Worm (Caenorhabditis elegans): ENCODE measurements around the gene F15E6.5.

Gene F15E6.5

DNA sequence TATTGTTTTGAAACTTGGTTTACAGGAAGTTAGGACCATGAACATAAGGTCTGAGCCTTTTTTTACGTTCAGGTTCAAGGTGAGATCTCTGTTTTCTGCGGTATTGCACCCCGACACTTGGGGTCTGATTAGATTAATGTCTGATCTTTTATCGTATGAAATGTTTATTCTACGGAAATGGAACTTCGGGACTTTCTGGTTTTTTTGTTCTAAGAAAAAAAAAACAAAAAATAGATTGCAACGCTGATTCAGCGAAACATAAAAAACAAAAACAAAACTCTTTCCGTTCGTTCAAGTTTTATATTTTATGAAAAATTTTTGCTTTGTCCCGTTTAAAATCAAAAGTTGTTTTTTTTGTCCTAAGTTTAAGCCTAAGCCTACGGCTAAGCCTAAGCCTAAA lies 24.1 kb upstream of the F15E6.5 start, which contains the start of gene F36A4.5:
Gene F36A4.5, plus strand, starts transcription at position 301 of the 400 bp plus-strand sequence.
- TF ChIP-seq klf-2 (GFP tag; conservative IDR thresholded peaks at IDR 0.05) (no peak), ztf-29 (GFP tag; IDR thresholded peaks at IDR 0.05) (no peak), med-1 (GFP tag; optimal IDR thresholded peaks at IDR 0.05; ENCODE audit: insufficient read depth) (no peak), tab-1 (GFP tag; IDR thresholded peaks at IDR 0.05) (no peak), flt-1 (GFP tag; IDR thresholded peaks at IDR 0.05) (no peak), ref-1 (GFP tag; conservative IDR thresholded peaks at IDR 0.05) (no peak)

- TF ChIP-seq ztf-23 (GFP tag; IDR thresholded peaks at IDR 0.05) (no peak), med-1 (GFP tag; optimal IDR thresholded peaks at IDR 0.05; ENCODE audit: insufficient read depth) (no peak), tab-1 (GFP tag; IDR thresholded peaks at IDR 0.05) (no peak), klf-2 (GFP tag; conservative IDR thresholded peaks at IDR 0.05) (no peak), cog-1 (tag; optimal IDR thresholded peaks at IDR 0.05) (no peak), ztf-29 (GFP tag; IDR thresholded peaks at IDR 0.05) (no peak), flt-1 (GFP tag; IDR thresholded peaks at IDR 0.05) (no peak), ref-1 (GFP tag; conservative IDR thresholded peaks at IDR 0.05) (no peak), T22C8.4 (GFP tag; IDR thresholded peaks at IDR 0.05) (no peak)
These were observed 23.4 kb upstream of the F15E6.5 start for ce11 chrIV:4265951-4266350.

DNA sequence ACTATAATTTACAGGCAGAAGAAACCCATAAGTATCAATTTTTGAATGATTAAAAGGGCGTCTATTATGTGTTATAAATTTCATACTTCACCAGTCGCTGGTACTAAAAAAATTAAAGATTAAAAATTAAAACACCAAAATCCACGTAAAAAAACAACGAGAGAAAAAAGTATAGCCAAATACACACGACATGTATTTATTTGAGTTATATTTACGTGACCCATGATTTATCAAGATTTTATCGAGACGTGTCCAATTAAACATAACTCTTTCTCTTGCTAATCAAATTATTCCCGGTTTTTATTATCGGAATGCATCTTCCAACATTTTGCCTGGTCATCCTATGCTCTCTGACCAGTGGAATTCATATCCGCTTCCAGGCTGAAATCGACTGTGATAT lies 22.0 kb upstream of the F15E6.5 start, which contains the start of gene F36A4.4:
Gene F36A4.4, plus strand, starts transcription at position 301 of the 400 bp plus-strand sequence.
- TF ChIP-seq med-1 (GFP tag; optimal IDR thresholded peaks at IDR 0.05; ENCODE audit: insufficient read depth) = no peak

- TF ChIP-seq ztf-29 (GFP tag; IDR thresholded peaks at IDR 0.05) (no peak), tab-1 (GFP tag; IDR thresholded peaks at IDR 0.05) (no peak), klf-2 (GFP tag; conservative IDR thresholded peaks at IDR 0.05) (no peak), med-1 (GFP tag; optimal IDR thresholded peaks at IDR 0.05; ENCODE audit: insufficient read depth) (no peak)
These were observed 20.1 kb upstream of the F15E6.5 start, which contains the start of gene F36A4.3 for ce11 chrIV:4269308-4269707. Gene F36A4.3 (plus strand): TSS chrIV:4269608.

- no peak for TF ChIP-seq med-1 (GFP tag; optimal IDR thresholded peaks at IDR 0.05; ENCODE audit: insufficient read depth)
- no peak for TF ChIP-seq cog-1 (tag; optimal IDR thresholded peaks at IDR 0.05)
- no peak for TF ChIP-seq T22C8.4 (GFP tag; IDR thresholded peaks at IDR 0.05)
- TF ChIP-seq ztf-29 (GFP tag; IDR thresholded peaks at IDR 0.05) = no peak
- no peak for TF ChIP-seq tab-1 (GFP tag; IDR thresholded peaks at IDR 0.05)
- no peak for TF ChIP-seq klf-2 (GFP tag; conservative IDR thresholded peaks at IDR 0.05)
- no peak for TF ChIP-seq ref-1 (GFP tag; conservative IDR thresholded peaks at IDR 0.05)
- no peak for TF ChIP-seq ztf-23 (GFP tag; IDR thresholded peaks at IDR 0.05)
- TF ChIP-seq flt-1 (GFP tag; IDR thresholded peaks at IDR 0.05) = no peak
These were observed 18.4 kb upstream of the F15E6.5 start, which contains the start of gene F36A4.2 for ce11 chrIV:4270925-4271324. Gene F36A4.2 (plus strand): TSS chrIV:4271225.

- TF ChIP-seq T22C8.4 (GFP tag; IDR thresholded peaks at IDR 0.05) (no peak), tab-1 (GFP tag; IDR thresholded peaks at IDR 0.05) (no peak), flt-1 (GFP tag; IDR thresholded peaks at IDR 0.05) (no peak), ref-1 (GFP tag; conservative IDR thresholded peaks at IDR 0.05) (no peak), ztf-29 (GFP tag; IDR thresholded peaks at IDR 0.05) (no peak), cog-1 (tag; optimal IDR thresholded peaks at IDR 0.05) (no peak), klf-2 (GFP tag; conservative IDR thresholded peaks at IDR 0.05) (no peak), ztf-23 (GFP tag; IDR thresholded peaks at IDR 0.05) (no peak), med-1 (GFP tag; optimal IDR thresholded peaks at IDR 0.05; ENCODE audit: insufficient read depth) (no peak)
These were observed 17.2 kb upstream of the F15E6.5 start, which contains the start of gene F36A4.1 for ce11 chrIV:4272167-4272566. Gene F36A4.1 (plus strand): TSS chrIV:4272467.

DNA sequence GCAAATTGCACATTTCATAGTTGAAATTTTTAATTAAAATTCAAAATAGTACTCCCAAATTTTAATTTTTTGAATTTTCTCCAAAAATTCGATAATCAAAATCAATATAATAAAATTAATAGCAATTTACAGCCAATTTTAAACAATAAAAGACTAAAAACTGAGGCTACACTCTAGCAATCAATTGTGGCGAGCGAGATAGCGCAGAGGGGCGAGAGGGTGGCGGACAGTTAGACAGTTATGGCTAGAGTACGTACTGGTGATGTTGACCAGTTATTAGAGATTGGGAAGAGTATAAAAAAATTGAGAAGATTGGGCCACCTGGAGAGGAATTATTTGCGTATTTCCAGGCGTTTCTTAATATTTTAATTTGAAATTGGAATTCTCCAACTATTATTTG lies 11.7 kb upstream of the F15E6.5 start, which contains the start of gene nhr-78:
Gene nhr-78, minus strand, starts transcription at position 182 of the 400 bp plus-strand sequence.
- TF ChIP-seq med-1 (GFP tag; optimal IDR thresholded peaks at IDR 0.05; ENCODE audit: insufficient read depth) = no peak
- no peak for TF ChIP-seq ref-1 (GFP tag; conservative IDR thresholded peaks at IDR 0.05)
- no peak for TF ChIP-seq flt-1 (GFP tag; IDR thresholded peaks at IDR 0.05)
- TF ChIP-seq klf-2 (GFP tag; conservative IDR thresholded peaks at IDR 0.05) = no peak
- TF ChIP-seq cog-1 (tag; optimal IDR thresholded peaks at IDR 0.05) = no peak
- TF ChIP-seq ztf-29 (GFP tag; IDR thresholded peaks at IDR 0.05) = no peak
- TF ChIP-seq tab-1 (GFP tag; IDR thresholded peaks at IDR 0.05) = no peak
- no peak for TF ChIP-seq ztf-23 (GFP tag; IDR thresholded peaks at IDR 0.05)
- no peak for TF ChIP-seq T22C8.4 (GFP tag; IDR thresholded peaks at IDR 0.05)

ce11 chrIV:4284020-4284419 lies 5.3 kb upstream of the F15E6.5 start, which contains the start of gene F15E6.6:
Gene F15E6.6 (minus strand): TSS chrIV:4284120.
- TF ChIP-seq cog-1 (tag; optimal IDR thresholded peaks at IDR 0.05) (no peak), klf-2 (GFP tag; conservative IDR thresholded peaks at IDR 0.05) (no peak), ztf-29 (GFP tag; IDR thresholded peaks at IDR 0.05) (no peak), tab-1 (GFP tag; IDR thresholded peaks at IDR 0.05) (no peak), ztf-23 (GFP tag; IDR thresholded peaks at IDR 0.05) (no peak), flt-1 (GFP tag; IDR thresholded peaks at IDR 0.05) (no peak), ref-1 (GFP tag; conservative IDR thresholded peaks at IDR 0.05) (no peak), T22C8.4 (GFP tag; IDR thresholded peaks at IDR 0.05) (no peak), med-1 (GFP tag; optimal IDR thresholded peaks at IDR 0.05; ENCODE audit: insufficient read depth) (no peak)

DNA sequence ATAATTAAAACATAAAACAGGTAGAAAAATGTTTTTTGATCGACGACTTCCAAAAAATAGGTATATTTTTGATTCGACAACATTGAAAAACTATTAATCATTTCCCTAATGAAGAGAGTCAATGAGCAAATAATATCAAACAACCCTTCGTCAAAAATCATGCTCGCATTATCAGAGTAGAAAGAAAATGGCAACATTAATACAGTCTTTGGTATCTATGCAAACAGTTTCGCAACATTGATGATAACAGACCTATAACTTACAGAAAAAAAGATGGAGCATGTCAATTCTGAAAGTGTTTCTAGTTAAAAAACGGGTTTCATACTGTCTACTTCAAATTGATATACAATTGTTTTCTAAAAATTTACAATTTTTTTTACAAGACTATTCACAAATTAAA lies 4.4 kb upstream of the F15E6.5 start:
- TF ChIP-seq ztf-23 (GFP tag; IDR thresholded peaks at IDR 0.05) (no peak), tab-1 (GFP tag; IDR thresholded peaks at IDR 0.05) (no peak)

ce11 chrIV:4288332-4288731 lies 1.0 kb upstream of the F15E6.5 start, which contains the start of gene srv-4:
Gene srv-4 (minus strand): TSS chrIV:4288432.
- no peak for TF ChIP-seq T22C8.4 (GFP tag; IDR thresholded peaks at IDR 0.05)
- TF ChIP-seq tab-1 (GFP tag; IDR thresholded peaks at IDR 0.05) = no peak
- TF ChIP-seq flt-1 (GFP tag; IDR thresholded peaks at IDR 0.05) = no peak

DNA sequence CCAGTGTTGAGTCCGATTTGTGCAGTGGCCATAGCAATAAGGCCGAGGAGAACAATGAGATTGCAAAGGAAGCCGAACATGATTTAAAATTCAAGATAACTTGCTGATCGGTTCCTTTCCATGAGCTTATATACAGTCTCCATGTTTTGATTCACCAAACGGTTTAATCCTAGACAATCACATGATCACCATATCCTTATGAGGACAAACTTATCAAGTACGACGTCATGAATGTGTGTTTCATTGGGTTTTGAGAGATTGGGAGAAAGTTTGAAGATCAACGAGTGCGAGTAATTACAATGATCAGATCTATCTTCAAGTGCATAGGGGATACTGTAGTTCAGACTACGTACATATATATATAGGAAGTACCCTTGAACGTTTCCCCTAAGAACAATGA lies 1.1 kb downstream of the F15E6.5 start, which contains the start of gene dct-7:
Gene dct-7, minus strand, starts transcription at position 101 of the 400 bp plus-strand sequence.
- TF ChIP-seq T22C8.4 (GFP tag; IDR thresholded peaks at IDR 0.05) (no peak), med-1 (GFP tag; optimal IDR thresholded peaks at IDR 0.05; ENCODE audit: insufficient read depth) (no peak), tab-1 (GFP tag; IDR thresholded peaks at IDR 0.05) (no peak), ztf-23 (GFP tag; IDR thresholded peaks at IDR 0.05) (no peak), ztf-29 (GFP tag; IDR thresholded peaks at IDR 0.05) (no peak), flt-1 (GFP tag; IDR thresholded peaks at IDR 0.05) (no peak), cog-1 (tag; optimal IDR thresholded peaks at IDR 0.05) (no peak), klf-2 (GFP tag; conservative IDR thresholded peaks at IDR 0.05) (no peak), ref-1 (GFP tag; conservative IDR thresholded peaks at IDR 0.05) (no peak)

Measured in whole organism, midembryonic.